Worm (Caenorhabditis elegans): ENCODE measurements around the gene rps-28.

- TF ChIP-seq pqm-1 (tag; optimal IDR thresholded peaks at IDR 0.05) (no peak), zag-1 (tag; optimal IDR thresholded peaks at IDR 0.05) (no peak), nfya-1 (tag; optimal IDR thresholded peaks at IDR 0.05; ENCODE audit: insufficient read depth) (no peak), skn-1 (tag; optimal IDR thresholded peaks at IDR 0.05) (no peak), sea-2 (GFP tag; optimal IDR thresholded peaks at IDR 0.05) (no peak), snpc-4 (tag; optimal IDR thresholded peaks at IDR 0.05) (no peak), elt-2 (tag; optimal IDR thresholded peaks at IDR 0.05) (no peak), egl-27 (tag; optimal IDR thresholded peaks at IDR 0.05) (no peak), fkh-10 (GFP tag; optimal IDR thresholded peaks at IDR 0.05) (no peak), nhr-76 (tag; optimal IDR thresholded peaks at IDR 0.05) (no peak), R02D3.7 (tag; optimal IDR thresholded peaks at IDR 0.05) (no peak), pha-4 (tag; optimal IDR thresholded peaks at IDR 0.05) (no peak)
Measured at ce11 chrIV:1662872-1663271, 3.4 kb downstream of the rps-28 start.

Measured in whole organism, L3 larva.